Worm (Caenorhabditis elegans) whole organism, midembryonic: ENCODE results near the gene nxf-1.

ENCODE experiments used
- flt-1 ChIP-seq: fragments of 200-800 bp; sonication (Bioruptor generic); IDR thresholded peaks from 2 replicates; pipeline ENCODE4 v1.3.6; 2022; ENCODE audit warnings: missing genetic modification characterization, missing compliant biosample characterization
- med-1 ChIP-seq: sonication (generic microtip); optimal IDR thresholded peaks from 2 replicates; lab custom pipeline; 2017; ENCODE audit warnings: missing genetic modification characterization, mild to moderate bottlenecking, missing compliant biosample characterization, antibody characterized with exemption, missing genetic modification reagents; ENCODE audit not compliant: insufficient read depth
- tab-1 ChIP-seq: fragments of 200-800 bp; sonication (Bioruptor generic); IDR thresholded peaks from 2 replicates; pipeline ENCODE4 v1.3.6; 2022; ENCODE audit warnings: missing genetic modification characterization, missing compliant biosample characterization
- ztf-23 ChIP-seq: fragments of 200-800 bp; sonication (Bioruptor generic); IDR thresholded peaks from 2 replicates; pipeline ENCODE4 v1.3.6; 2022; ENCODE audit warnings: missing genetic modification reagents, missing genetic modification characterization, missing compliant biosample characterization

- TF ChIP-seq med-1 (GFP tag; lab: Kevin White, UChicago) (no peak), ztf-23 (GFP tag; lab: Robert Waterston, UW) (no peak), tab-1 (GFP tag; lab: Robert Waterston, UW) (no peak), flt-1 (GFP tag; lab: Robert Waterston, UW) (no peak)
Measured at ce11 chrV:14446453-14446852, 31.6 kb upstream of the nxf-1 start.
